Fruit fly (Drosophila melanogaster): ENCODE data around the gene CG32811.

The CG32811 gene

DNA sequence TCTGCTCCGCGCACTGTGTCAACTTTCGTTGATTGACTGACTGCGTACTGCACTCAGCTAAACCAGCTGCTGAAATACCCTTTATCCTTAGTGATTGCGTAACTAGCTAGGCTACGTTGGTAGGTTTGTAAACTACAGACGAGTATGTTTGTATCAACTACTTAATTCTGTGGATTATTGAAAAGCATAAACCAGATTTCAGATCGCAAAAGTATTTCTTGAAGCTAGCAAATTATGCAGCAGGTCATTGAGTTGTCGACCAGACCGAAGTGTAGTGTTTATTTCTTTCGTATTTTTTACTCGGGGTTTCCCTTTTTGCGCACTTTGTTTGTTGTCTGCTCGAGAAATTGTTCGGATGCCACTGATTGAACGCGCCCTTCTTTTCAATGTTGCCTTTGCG lies 49.5 kb downstream of the CG32811 start (continued):
- TF ChIP-seq CG16779 (tag; optimal IDR thresholded peaks at IDR 0.05), result peak; percentile 60
- TF ChIP-seq eg (GFP tag; IDR thresholded peaks at IDR 0.05), result no peak
- TF ChIP-seq CG4318 (GFP tag; optimal IDR thresholded peaks at IDR 0.05), result no peak
- TF ChIP-seq CG15336 (GFP tag; IDR thresholded peaks at IDR 0.05), result peak; percentile 40
- peak; percentile 88 for TF ChIP-seq Sox14 (GFP tag; optimal IDR thresholded peaks at IDR 0.05)
- TF ChIP-seq dsx (GFP tag; optimal IDR thresholded peaks at IDR 0.05; ENCODE audit: poor library complexity, severe bottlenecking), result peak; percentile 86
- TF ChIP-seq CG8119 (GFP tag; IDR thresholded peaks at IDR 0.05), result peak; percentile 58
- TF ChIP-seq fd85E (GFP tag; optimal IDR thresholded peaks at IDR 0.05), result peak; percentile 29
- TF ChIP-seq vri (GFP tag; optimal IDR thresholded peaks at IDR 0.05), result peak; percentile 76
- TF ChIP-seq Met (GFP tag; optimal IDR thresholded peaks at IDR 0.05), result peak; percentile 86
- peak; percentile 82 for TF ChIP-seq CG1621 (tag; optimal IDR thresholded peaks at IDR 0.05)
- peak; percentile 97 for TF ChIP-seq Eip78C (GFP tag)
- TF ChIP-seq dac (GFP tag; optimal IDR thresholded peaks at IDR 0.05), result no peak
- peak; percentile 81 for TF ChIP-seq CG8632 (GFP tag; optimal IDR thresholded peaks at IDR 0.05)
- peak; percentile 89 for TF ChIP-seq pdm3 (GFP tag; optimal IDR thresholded peaks at IDR 0.05)
- peak; percentile 87 for TF ChIP-seq OdsH (GFP tag; optimal IDR thresholded peaks at IDR 0.05)
- peak; percentile 53 to 61 for TF ChIP-seq salr (GFP tag; optimal IDR thresholded peaks at IDR 0.05)
- TF ChIP-seq fkh (GFP tag; optimal IDR thresholded peaks at IDR 0.05), result no peak
- no peak for TF ChIP-seq CG11294 (GFP tag; IDR thresholded peaks at IDR 0.05)
- TF ChIP-seq CG8319 (GFP tag; optimal IDR thresholded peaks at IDR 0.05), result peak; percentile 79
- TF ChIP-seq spab (GFP tag; optimal IDR thresholded peaks at IDR 0.05), result peak; percentile 73
- peak; percentile 89 for TF ChIP-seq esn (GFP tag; optimal IDR thresholded peaks at IDR 0.05)
- peak; percentile 76 for TF ChIP-seq Blimp-1 (GFP tag; optimal IDR thresholded peaks at IDR 0.05)
- peak; percentile 45 for TF ChIP-seq Lpt (GFP tag; optimal IDR thresholded peaks at IDR 0.05)
- TF ChIP-seq CG3919 (GFP tag; optimal IDR thresholded peaks at IDR 0.05), result peak; percentile 85
